Worm (Caenorhabditis elegans): ENCODE data around the gene F53B1.9.

DNA sequence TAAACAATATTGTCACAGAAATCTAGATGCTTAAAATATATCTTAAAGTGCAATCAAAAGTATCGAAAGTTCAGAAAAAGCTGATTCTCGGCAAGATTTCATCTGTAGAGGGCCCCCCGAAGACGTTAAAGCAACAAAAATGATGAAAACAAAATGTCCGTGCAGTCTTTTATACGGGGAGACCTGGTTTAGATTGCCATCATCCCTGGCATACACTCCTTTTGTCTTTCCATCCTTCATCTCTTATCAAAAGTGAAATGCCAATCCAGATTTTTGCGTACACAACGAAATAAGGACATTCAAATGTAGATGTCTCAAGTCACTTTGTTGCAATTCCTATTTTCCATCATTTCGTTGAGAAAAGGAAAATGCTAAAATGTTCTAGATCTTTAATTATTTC is 17.5 kb downstream of the F53B1.9 start:
- TF ChIP-seq W03F9.2 (tag; optimal IDR thresholded peaks at IDR 0.05) (no peak), dao-5 (tag; optimal IDR thresholded peaks at IDR 0.05) (no peak), him-1 (tag; optimal IDR thresholded peaks at IDR 0.05) (no peak)
